Worm (Caenorhabditis elegans): ENCODE measurements around the gene H23L24.1.

The H23L24.1 gene

DNA sequence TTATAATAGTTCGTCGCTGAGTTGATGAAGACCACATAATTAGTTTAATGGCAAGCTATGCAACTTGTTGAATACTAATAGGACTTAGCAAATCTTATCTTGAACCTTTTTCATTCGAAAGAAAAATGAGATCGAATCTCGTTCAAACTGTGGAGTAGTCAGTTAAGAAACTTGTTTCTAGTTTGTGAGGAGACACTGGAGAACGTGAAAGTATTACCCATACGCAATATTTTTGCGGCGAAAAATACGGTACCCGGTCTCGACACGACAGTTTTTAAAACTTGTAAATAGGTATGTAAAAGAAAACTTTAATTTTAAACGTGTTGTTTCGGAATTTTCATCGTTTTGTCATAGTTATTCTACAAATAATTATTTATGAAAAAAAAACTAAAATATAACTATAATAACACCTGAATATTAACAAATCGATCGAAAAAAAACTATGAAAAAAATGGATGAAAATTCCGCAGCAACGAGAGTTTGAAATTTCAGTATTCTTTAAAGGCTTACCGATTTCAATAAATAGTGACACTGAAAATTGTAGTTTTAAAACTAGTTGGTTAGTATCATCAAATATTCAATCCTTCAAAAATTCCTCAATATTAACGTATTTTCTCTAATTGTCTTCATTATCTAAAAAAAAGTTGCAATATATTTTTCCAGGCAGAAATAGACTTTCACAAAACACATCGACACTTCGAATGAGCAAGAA lies 27.5 kb downstream of the H23L24.1 start, which contains the start of the genes F20C5.7 and parg-1:
F20C5.7 (minus strand) TSS at position 101 of the 712 bp plus-strand sequence.
parg-1 (plus strand) TSS at position 662 of the 712 bp plus-strand sequence.
- TF ChIP-seq nhr-71 (tag; optimal IDR thresholded peaks at IDR 0.05) (no peak), mab-9 (GFP tag; IDR thresholded peaks at IDR 0.05) (no peak), ceh-88 (GFP tag; IDR thresholded peaks at IDR 0.05) (no peak), fos-1 (tag; optimal IDR thresholded peaks at IDR 0.05) (no peak), nhr-11 (tag; optimal IDR thresholded peaks at IDR 0.05) (no peak), unc-62 (GFP tag; optimal IDR thresholded peaks at IDR 0.05) (no peak), ceh-63 (GFP tag; optimal IDR thresholded peaks at IDR 0.05) (no peak), nhr-77 (tag; optimal IDR thresholded peaks at IDR 0.05) (no peak), ceh-90 (tag; optimal IDR thresholded peaks at IDR 0.05) (no peak), lin-39 (tag; optimal IDR thresholded peaks at IDR 0.05) (no peak), zag-1 (tag; optimal IDR thresholded peaks at IDR 0.05) (no peak), fkh-4 (tag; optimal IDR thresholded peaks at IDR 0.05; ENCODE audit: borderline replicate concordance) (no peak), grh-1 (GFP tag; IDR thresholded peaks at IDR 0.05) (no peak), nhr-47 (tag; optimal IDR thresholded peaks at IDR 0.05) (no peak)

- TF ChIP-seq efl-1 (optimal IDR thresholded peaks at IDR 0.05) (no peak), efl-1 (GFP tag; optimal IDR thresholded peaks at IDR 0.05 in 1 of 2) (peak in 1 of 2 experiments; percentile 24), elt-2 (tag; optimal IDR thresholded peaks at IDR 0.05) (no peak)
These were observed 30.7 kb downstream of the H23L24.1 start for ce11 chrIV:8748967-8749366.

DNA sequence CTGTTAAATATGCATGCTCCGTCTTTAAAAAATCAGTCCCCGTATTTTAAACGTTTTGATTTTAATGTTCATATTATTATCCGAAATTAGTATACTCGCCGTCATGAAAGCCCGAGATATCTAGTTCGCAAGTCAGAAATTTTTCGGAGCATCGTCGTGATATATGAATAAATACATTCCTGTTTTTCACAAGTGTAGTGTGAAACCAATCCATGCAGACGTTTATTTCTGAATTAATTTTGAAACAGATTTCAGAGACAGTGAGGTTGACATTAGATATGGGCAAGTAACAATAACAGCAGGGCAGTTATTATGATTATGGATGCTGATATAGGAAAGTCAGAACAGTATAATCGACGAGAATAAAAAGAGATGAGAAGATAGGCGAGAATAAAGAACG lies 34.2 kb downstream of the H23L24.1 start:
- TF ChIP-seq nhr-12 (tag; optimal IDR thresholded peaks at IDR 0.05) (no peak), hpl-2 (GFP tag; optimal IDR thresholded peaks at IDR 0.05) (no peak), lin-14 (GFP tag; optimal IDR thresholded peaks at IDR 0.05) (no peak), grh-1 (GFP tag; IDR thresholded peaks at IDR 0.05) (no peak), aly-2 (tag; optimal IDR thresholded peaks at IDR 0.05) (no peak), unc-130 (tag; optimal IDR thresholded peaks at IDR 0.05) (no peak), snu-23 (GFP tag; optimal IDR thresholded peaks at IDR 0.05) (no peak), irx-1 (tag; optimal IDR thresholded peaks at IDR 0.05) (no peak), sox-4 (tag; optimal IDR thresholded peaks at IDR 0.05) (no peak), mef-2 (tag; optimal IDR thresholded peaks at IDR 0.05) (no peak), fkh-10 (GFP tag; optimal IDR thresholded peaks at IDR 0.05) (no peak)

- TF ChIP-seq ceh-63 (GFP tag; optimal IDR thresholded peaks at IDR 0.05) (no peak), alr-1 (tag; optimal IDR thresholded peaks at IDR 0.05; ENCODE audit: borderline replicate concordance) (no peak), snu-23 (GFP tag; optimal IDR thresholded peaks at IDR 0.05) (no peak), swsn-7 (tag; optimal IDR thresholded peaks at IDR 0.05) (no peak), efl-3 (GFP tag; optimal IDR thresholded peaks at IDR 0.05) (no peak), unc-98 (GFP tag; IDR thresholded peaks at IDR 0.05) (no peak)
These were observed 35.9 kb downstream of the H23L24.1 start for ce11 chrIV:8754146-8754545.

DNA sequence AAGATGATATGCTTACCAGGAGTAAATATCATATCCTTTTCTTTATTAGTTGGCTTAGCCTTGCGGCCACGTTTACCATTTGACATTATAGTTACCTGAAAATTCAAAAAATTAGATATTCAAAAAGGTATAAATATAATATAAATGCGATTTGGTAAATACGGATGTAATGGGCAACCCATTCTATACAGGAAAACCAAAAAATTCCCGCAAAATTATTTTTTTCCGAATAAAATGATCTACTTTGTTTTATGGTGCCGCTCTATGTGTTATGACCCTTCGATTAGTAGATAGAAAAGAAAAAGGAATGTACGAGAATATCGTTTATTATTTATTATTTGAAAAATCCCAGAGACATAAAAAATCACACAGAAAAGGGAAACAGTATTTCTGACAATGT lies 36.5 kb downstream of the H23L24.1 start, which contains the start of gene elli-1:
elli-1 (minus strand) TSS at position 101 of the 400 bp plus-strand sequence.
- TF ChIP-seq lin-35 (GFP tag; optimal IDR thresholded peaks at IDR 0.05) (no peak), ztf-11 (tag; optimal IDR thresholded peaks at IDR 0.05) (no peak), F16B12.6 (tag; optimal IDR thresholded peaks at IDR 0.05) (no peak), ztf-4 (tag; optimal IDR thresholded peaks at IDR 0.05) (no peak), mef-2 (tag; optimal IDR thresholded peaks at IDR 0.05) (no peak), efl-1 (optimal IDR thresholded peaks at IDR 0.05) (no peak), efl-1 (GFP tag; optimal IDR thresholded peaks at IDR 0.05 in 1 of 2) (peak in 1 of 2 experiments; percentile 28), nhr-11 (tag; optimal IDR thresholded peaks at IDR 0.05) (no peak)

Measured in whole organism, L1 larva.